Fruit fly (Drosophila melanogaster) whole organism, embryonic: ENCODE measurements around the gene CG32176.
A peak's percentile ranks its signal among the peaks of the same experiment; 100 is the strongest.

ENCODE experiments used
- Bdp1 ChIP-seq: fragments of 200-800 bp; sonication (Bioruptor generic); optimal IDR thresholded peaks from 3 replicates; lab custom pipeline; 2016; ENCODE audit warnings: missing biosample characterization, missing genetic modification characterization
- CG11504 ChIP-seq: fragments of 200-800 bp; sonication (Bioruptor generic); optimal IDR thresholded peaks from 3 replicates; lab custom pipeline; 2019; ENCODE audit warnings: missing biosample characterization, mild to moderate bottlenecking, missing genetic modification characterization, moderate library complexity
- CG11560 ChIP-seq: fragments of 200-800 bp; sonication (Bioruptor generic); IDR thresholded peaks from 3 replicates; pipeline ENCODE4 v1.3.6; 2022; ENCODE audit warnings: missing biosample characterization, missing genetic modification characterization
- CG12659 ChIP-seq: fragments of 200-800 bp; sonication (Bioruptor generic); optimal IDR thresholded peaks from 3 replicates; lab custom pipeline; 2017; ENCODE audit warnings: mild to moderate bottlenecking, missing biosample characterization, missing genetic modification reagents, missing genetic modification characterization
- CG12769 ChIP-seq: fragments of 200-800 bp; sonication (Bioruptor generic); optimal IDR thresholded peaks from 2 replicates; lab custom pipeline; 2019; ENCODE audit warnings: missing biosample characterization, mild to moderate bottlenecking, missing genetic modification characterization, moderate library complexity
- CG13424 ChIP-seq: fragments of 200-800 bp; sonication (Bioruptor generic); optimal IDR thresholded peaks from 2 replicates; lab custom pipeline; 2019; ENCODE audit warnings: missing biosample characterization, mild to moderate bottlenecking, missing genetic modification characterization, moderate library complexity
- CG15514 ChIP-seq: fragments of 200-800 bp; sonication (Bioruptor generic); optimal IDR thresholded peaks from 3 replicates; lab custom pipeline; 2017; ENCODE audit warnings: missing biosample characterization, missing genetic modification characterization, mild to moderate bottlenecking, moderate library complexity, missing genetic modification reagents
- CG17361 ChIP-seq: fragments of 200-800 bp; sonication (Bioruptor generic); IDR thresholded peaks from 3 replicates; pipeline ENCODE4 v1.3.6; 2022; ENCODE audit warnings: missing biosample characterization, missing genetic modification characterization
- CG2116 ChIP-seq: fragments of 200-800 bp; sonication (Bioruptor generic); optimal IDR thresholded peaks from 3 replicates; lab custom pipeline; 2018; ENCODE audit warnings: missing biosample characterization, mild to moderate bottlenecking, missing genetic modification characterization
- CG33213 ChIP-seq: fragments of 200-800 bp; sonication (Bioruptor generic); optimal IDR thresholded peaks from 3 replicates; lab custom pipeline; 2016; ENCODE audit warnings: missing biosample characterization, missing genetic modification characterization
- CG3847 ChIP-seq: fragments of 200-800 bp; sonication (Bioruptor generic); IDR thresholded peaks from 2 replicates; pipeline ENCODE4 v1.3.6; 2022; ENCODE audit warnings: missing biosample characterization, missing genetic modification characterization
- CG43689 ChIP-seq: fragments of 200-800 bp; sonication (Bioruptor generic); IDR thresholded peaks from 2 replicates; pipeline ENCODE4 v1.3.6; 2022; ENCODE audit warnings: missing biosample characterization, missing genetic modification characterization
- CG4617 ChIP-seq: fragments of 200-800 bp; sonication (Bioruptor generic); optimal IDR thresholded peaks from 3 replicates; lab custom pipeline; 2016; ENCODE audit warnings: missing biosample characterization, missing genetic modification characterization, borderline replicate concordance
- CG8924 ChIP-seq: fragments of 200-800 bp; optimal IDR thresholded peaks from 3 replicates; lab custom pipeline; 2019; ENCODE audit warnings: missing biosample characterization, mild to moderate bottlenecking, missing genetic modification characterization, moderate library complexity
- CG9797 ChIP-seq: fragments of 200-800 bp; sonication (Bioruptor generic); optimal IDR thresholded peaks from 3 replicates; lab custom pipeline; 2018; ENCODE audit warnings: missing biosample characterization, mild to moderate bottlenecking, missing genetic modification characterization
- Camta ChIP-seq: fragments of 200-800 bp; sonication (Bioruptor generic); optimal IDR thresholded peaks from 2 replicates; lab custom pipeline; 2016; ENCODE audit warnings: missing biosample characterization, missing genetic modification characterization
- CoRest ChIP-seq: fragments of 200-800 bp; sonication (Bioruptor generic); optimal IDR thresholded peaks from 3 replicates; lab custom pipeline; 2018; ENCODE audit warnings: missing biosample characterization, mild to moderate bottlenecking, missing genetic modification characterization, moderate library complexity
- Dek ChIP-seq: fragments of 200-800 bp; sonication (Bioruptor generic); optimal IDR thresholded peaks from 3 replicates; lab custom pipeline; 2019; ENCODE audit warnings: missing biosample characterization, mild to moderate bottlenecking, missing genetic modification characterization, moderate library complexity
- Dref ChIP-seq: fragments of 200-800 bp; sonication (Bioruptor generic); IDR thresholded peaks from 2 replicates; pipeline ENCODE4 v1.3.6; 2022; ENCODE audit warnings: missing biosample characterization, missing genetic modification characterization
- E2f2 ChIP-seq: fragments of 200-800 bp; sonication (Bioruptor generic); IDR thresholded peaks from 2 replicates; pipeline ENCODE4 v1.3.6; 2022; ENCODE audit warnings: missing biosample characterization, missing genetic modification characterization
- HmgZ ChIP-seq: fragments of 200-800 bp; sonication (Bioruptor generic); optimal IDR thresholded peaks from 2 replicates; lab custom pipeline; 2018; ENCODE audit warnings: missing biosample characterization, mild to moderate bottlenecking, missing genetic modification characterization
- Hr39 ChIP-seq: fragments of >200 bp; optimal IDR thresholded peaks from 2 replicates; lab custom pipeline; 2017
- Hsf ChIP-seq: fragments of 200-800 bp; sonication (Bioruptor generic); optimal IDR thresholded peaks from 3 replicates; lab custom pipeline; 2016; ENCODE audit warnings: missing biosample characterization, missing genetic modification characterization
- Jarid2 ChIP-seq: fragments of 200-800 bp; sonication (Bioruptor generic); optimal IDR thresholded peaks from 3 replicates; lab custom pipeline; 2017; ENCODE audit warnings: mild to moderate bottlenecking, missing biosample characterization, missing genetic modification reagents, missing genetic modification characterization
- Lhr ChIP-seq: fragments of 200-800 bp; sonication (Bioruptor generic); optimal IDR thresholded peaks from 3 replicates; lab custom pipeline; 2017; ENCODE audit warnings: mild to moderate bottlenecking, missing biosample characterization, missing genetic modification reagents, missing genetic modification characterization
- MBD-R2 ChIP-seq: fragments of 200-800 bp; sonication (Bioruptor generic); IDR thresholded peaks from 2 replicates; pipeline ENCODE4 v1.3.6; 2022; ENCODE audit warnings: missing biosample characterization, missing genetic modification characterization
- MESR4 ChIP-seq: fragments of 200-800 bp; sonication (Bioruptor generic); optimal IDR thresholded peaks from 2 replicates; lab custom pipeline; 2018; ENCODE audit warnings: missing biosample characterization, mild to moderate bottlenecking, missing genetic modification characterization, moderate library complexity
- Opbp ChIP-seq: fragments of 200-800 bp; sonication (Bioruptor generic); IDR thresholded peaks from 3 replicates; pipeline ENCODE4 v1.3.6; 2022; ENCODE audit warnings: missing biosample characterization, missing genetic modification characterization; ENCODE audit not compliant: partially characterized antibody
- Scr ChIP-seq: fragments of 200-800 bp; sonication (Bioruptor generic); IDR thresholded peaks from 2 replicates; pipeline ENCODE4 v1.3.6; 2022; ENCODE audit warnings: missing biosample characterization, missing genetic modification characterization; ENCODE audit not compliant: partially characterized antibody
- Trl ChIP-seq, 3 experiments: fragments of >200 bp in 2 of 3; fragments of 200-800 bp in 1 of 3; sonication (Bioruptor generic) in 1 of 3; optimal IDR thresholded peaks; 2 replicates in 1 of 3; 3 replicates in 2 of 3; lab custom pipeline; 2016 to 2017; ENCODE audit warnings: missing biosample characterization in 1 of 3, missing genetic modification characterization in 1 of 3
- abd-A ChIP-seq: fragments of 200-800 bp; sonication (Bioruptor generic); optimal IDR thresholded peaks from 3 replicates; lab custom pipeline; 2019; ENCODE audit warnings: missing biosample characterization, mild to moderate bottlenecking, missing genetic modification characterization, moderate library complexity
- al ChIP-seq: fragments of 200-800 bp; sonication (Bioruptor generic); IDR thresholded peaks from 2 replicates; pipeline ENCODE4 v1.3.6; 2022; ENCODE audit warnings: missing biosample characterization, missing genetic modification characterization
- bigmax ChIP-seq: fragments of 200-800 bp; sonication (Bioruptor generic); optimal IDR thresholded peaks from 2 replicates; lab custom pipeline; 2018; ENCODE audit warnings: missing biosample characterization, mild to moderate bottlenecking, missing genetic modification characterization
- cad ChIP-seq: fragments of >200 bp; optimal IDR thresholded peaks from 2 replicates; lab custom pipeline; 2017; ENCODE audit warnings: missing biosample characterization, missing genetic modification characterization
- emc ChIP-seq: fragments of 200-800 bp; sonication (Bioruptor generic); optimal IDR thresholded peaks from 2 replicates; lab custom pipeline; 2016; ENCODE audit warnings: missing biosample characterization, missing genetic modification characterization
- eyg ChIP-seq: fragments of 200-800 bp; sonication (Bioruptor generic); optimal IDR thresholded peaks from 3 replicates; lab custom pipeline; 2016; ENCODE audit warnings: missing biosample characterization, missing genetic modification characterization
- fru ChIP-seq: fragments of >200 bp; optimal IDR thresholded peaks from 2 replicates; lab custom pipeline; 2017
- gsb-n ChIP-seq: fragments of 200-800 bp; sonication (Bioruptor generic); optimal IDR thresholded peaks from 3 replicates; lab custom pipeline; 2018; ENCODE audit warnings: missing biosample characterization, mild to moderate bottlenecking, missing genetic modification characterization
- h ChIP-seq: fragments of >200 bp; optimal IDR thresholded peaks from 2 replicates; lab custom pipeline; 2017
- jigr1 ChIP-seq: fragments of 200-800 bp; sonication (Bioruptor generic); IDR thresholded peaks from 3 replicates; pipeline ENCODE4 v1.3.6; 2022; ENCODE audit warnings: missing biosample characterization, missing genetic modification characterization
- nmo ChIP-seq: fragments of 200-800 bp; sonication (Bioruptor generic); optimal IDR thresholded peaks from 2 replicates; lab custom pipeline; 2018; ENCODE audit warnings: missing biosample characterization, mild to moderate bottlenecking, missing genetic modification characterization, moderate library complexity
- pzg ChIP-seq: fragments of 200-800 bp; sonication (Bioruptor generic); optimal IDR thresholded peaks from 3 replicates; lab custom pipeline; 2018; ENCODE audit warnings: missing biosample characterization, mild to moderate bottlenecking, missing genetic modification characterization, moderate library complexity
- schlank ChIP-seq: fragments of 200-800 bp; sonication (Bioruptor generic); optimal IDR thresholded peaks from 2 replicates; lab custom pipeline; 2018; ENCODE audit warnings: missing biosample characterization, mild to moderate bottlenecking, missing genetic modification characterization
- sens ChIP-seq: fragments of 200-800 bp; sonication (Bioruptor generic); peaks from one replicate; lab custom pipeline; 2016; ENCODE audit warnings: missing biosample characterization, missing genetic modification characterization
- sisA ChIP-seq: fragments of 200-800 bp; sonication (Bioruptor generic); IDR thresholded peaks from 2 replicates; pipeline ENCODE4 v1.3.6; 2022; ENCODE audit warnings: missing biosample characterization, missing genetic modification characterization
- stwl ChIP-seq: fragments of 200-800 bp; sonication (Bioruptor generic); optimal IDR thresholded peaks from 3 replicates; lab custom pipeline; 2018; ENCODE audit warnings: missing biosample characterization, mild to moderate bottlenecking, missing genetic modification characterization, moderate library complexity
- sug ChIP-seq: fragments of 200-800 bp; optimal IDR thresholded peaks from 2 replicates; lab custom pipeline; 2019; ENCODE audit warnings: missing biosample characterization, mild to moderate bottlenecking, missing genetic modification characterization, moderate library complexity
- tin ChIP-seq: fragments of 200-800 bp; sonication (Bioruptor generic); optimal IDR thresholded peaks from 3 replicates; lab custom pipeline; 2016; ENCODE audit warnings: missing biosample characterization, missing genetic modification characterization
- tio ChIP-seq: fragments of 200-800 bp; sonication (Bioruptor generic); optimal IDR thresholded peaks from 2 replicates; lab custom pipeline; 2017; ENCODE audit warnings: missing biosample characterization, missing genetic modification characterization, inconsistent platforms

Gene CG32176

DNA sequence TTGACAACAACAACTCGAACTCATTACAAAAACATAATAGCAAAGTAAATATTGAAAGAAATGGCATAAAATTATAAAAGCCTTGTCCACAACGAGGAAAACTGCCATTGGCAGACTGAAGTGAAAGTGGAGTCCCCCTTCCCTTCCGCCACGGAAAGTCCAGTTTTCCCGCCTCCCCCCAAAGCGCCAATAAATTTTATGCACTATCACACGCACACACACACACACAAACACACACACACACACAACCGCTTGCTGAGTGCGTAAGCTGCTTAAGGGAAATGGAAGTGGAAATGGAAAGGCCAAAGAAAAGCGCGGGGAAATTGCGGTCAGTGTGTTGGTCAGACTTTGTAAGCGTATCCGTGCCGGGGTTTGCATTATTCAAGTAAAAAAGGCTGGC is 28.8 kb downstream of the CG32176 start (continued):
- no peak for TF ChIP-seq al (GFP tag; lab: Robert Waterston, UW)
- TF ChIP-seq CG13424 (tag; lab: Kevin White, UChicago): no peak
- no peak for TF ChIP-seq Trl (optimal IDR thresholded peaks at IDR 0.05; lab: Kevin White, UChicago)
- no peak for TF ChIP-seq Trl (GFP tag; optimal IDR thresholded peaks at IDR 0.05; lab: Kevin White, UChicago)
- TF ChIP-seq CoRest (tag; lab: Kevin White, UChicago): no peak
- TF ChIP-seq Hsf (GFP tag; lab: Kevin White, UChicago): no peak
- peak; percentile 57 for TF ChIP-seq abd-A (tag; lab: Kevin White, UChicago)

DNA sequence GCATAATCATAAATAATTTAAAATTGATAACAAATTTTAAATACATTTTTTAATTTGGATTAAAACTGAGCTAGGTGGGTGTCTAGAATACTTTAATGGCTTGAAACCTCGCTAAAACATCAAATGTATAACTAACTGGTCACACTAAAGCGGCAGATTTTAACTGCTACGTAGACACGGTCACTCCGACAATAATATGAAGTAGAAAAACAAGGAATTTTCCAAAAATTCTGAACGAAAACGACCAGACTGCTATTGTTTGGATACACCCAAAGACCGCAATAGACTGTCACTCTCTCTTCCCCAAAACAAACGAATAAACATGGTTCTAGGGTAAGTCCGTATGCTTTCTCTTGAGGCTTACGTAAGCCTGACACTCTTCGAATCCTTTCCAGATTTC is 32.1 kb downstream of the CG32176 start, which contains the start of gene QIL1:
TSS of gene QIL1 (plus strand) at position 142 of the 400 bp plus-strand sequence.
- TF ChIP-seq h (lab: Kevin White, UChicago) (no peak), CG11504 (peak; percentile 35), Hr39 (lab: Kevin White, UChicago) (no peak), Scr (GFP tag; lab: Robert Waterston, UW) (peak; percentile 10; the same call in 1 of the 2 replicates), CG2116 (GFP tag; lab: Kevin White, UChicago) (peak; percentile 59), Jarid2 (GFP tag; lab: Kevin White, UChicago) (peak; percentile 29), Trl (optimal IDR thresholded peaks at IDR 0.05; lab: Kevin White, UChicago) (no peak), Trl (GFP tag; optimal IDR thresholded peaks at IDR 0.05; lab: Kevin White, UChicago) (no peak), Bdp1 (GFP tag; lab: Kevin White, UChicago) (no peak), jigr1 (peak; percentile 51; the same call in 1 of the 3 replicates), HmgZ (tag; lab: Kevin White, UChicago) (peak; percentile 66), CG9797 (GFP tag; lab: Kevin White, UChicago) (peak; percentile 83), tio (GFP tag; lab: Kevin White, UChicago) (no peak), cad (GFP tag; lab: Kevin White, UChicago) (no peak), schlank (tag; lab: Kevin White, UChicago) (no peak), Camta (GFP tag; lab: Kevin White, UChicago) (no peak), sug (tag; lab: Kevin White, UChicago) (peak; percentile 1), sens (peak; percentile 67), stwl (peak; percentile 85), MBD-R2 (GFP tag; lab: Robert Waterston, UW) (peak; percentile 61), CG12769 (tag; lab: Kevin White, UChicago) (peak; percentile 9), MESR4 (GFP tag; lab: Kevin White, UChicago) (peak; percentile 94), CG33213 (GFP tag; lab: Kevin White, UChicago) (peak; percentile 26), CG43689 (GFP tag; lab: Robert Waterston, UW) (no peak), E2f2 (GFP tag; lab: Robert Waterston, UW) (peak; percentile 64), pzg (GFP tag; lab: Kevin White, UChicago) (peak; percentile 90), gsb-n (tag; lab: Kevin White, UChicago) (no peak), fru (no peak), nmo (peak; percentile 54), Dek (peak; percentile 46), tin (GFP tag; lab: Kevin White, UChicago) (no peak), eyg (GFP tag; lab: Kevin White, UChicago) (no peak), CG8924 (peak; percentile 28), CG17361 (GFP tag; lab: Robert Waterston, UW) (0 out of 3 replicates have a peak, but pooled peaks have one; percentile 33), bigmax (no peak), CG4617 (GFP tag; lab: Kevin White, UChicago) (peak; percentile 90), CG12659 (peak; percentile 47), CG3847 (GFP tag; lab: Robert Waterston, UW) (peak; percentile 63), sisA (no peak), Lhr (peak; percentile 83), Opbp (GFP tag; lab: Robert Waterston, UW) (peak; percentile 22; the same call in 1 of the 3 replicates), emc (GFP tag; lab: Kevin White, UChicago) (no peak), Dref (GFP tag; lab: Robert Waterston, UW) (peak; percentile 44; the same call in 1 of the 2 replicates), CG11560 (no peak), CG15514 (GFP tag; lab: Kevin White, UChicago) (peak; percentile 65)
